Worm (Caenorhabditis elegans): ENCODE data around the gene npr-38.

Gene npr-38

DNA sequence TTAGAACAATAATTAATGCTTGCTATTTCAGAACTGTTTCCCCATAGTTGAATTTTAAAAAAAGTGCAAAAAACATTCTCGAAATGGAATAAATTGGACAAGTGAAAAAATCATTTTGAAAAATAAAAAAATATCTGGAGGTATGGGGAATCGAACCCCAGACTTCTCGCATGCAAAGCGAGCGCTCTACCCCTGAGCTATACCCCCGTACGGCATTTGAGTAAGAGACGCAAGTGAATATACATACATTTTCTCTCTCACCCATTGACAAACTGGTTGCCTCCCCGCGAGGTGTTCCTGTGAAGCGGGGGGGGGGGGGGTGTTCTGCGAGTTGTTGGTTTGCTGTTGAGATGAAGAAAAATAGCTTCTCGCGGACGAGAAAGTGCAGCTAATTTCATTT, 19.3 kb upstream of the npr-38 start (continued):
- TF ChIP-seq fkh-8 (tag; optimal IDR thresholded peaks at IDR 0.05) (peak; percentile 27), ceh-88 (GFP tag; IDR thresholded peaks at IDR 0.05) (0 out of 2 replicates have a peak, but pooled peaks have one; percentile 9), Y116A8C.19 (tag; optimal IDR thresholded peaks at IDR 0.05; ENCODE audit: borderline replicate concordance) (no peak), unc-130 (tag; optimal IDR thresholded peaks at IDR 0.05) (peak; percentile 19), egl-13 (tag; optimal IDR thresholded peaks at IDR 0.05) (peak; percentile 31), tbx-2 (tag; optimal IDR thresholded peaks at IDR 0.05) (peak; percentile 33), lin-15B (tag; optimal IDR thresholded peaks at IDR 0.05) (no peak), tlp-1 (tag; optimal IDR thresholded peaks at IDR 0.05) (no peak), blmp-1 (tag; optimal IDR thresholded peaks at IDR 0.05) (no peak), sptf-1 (tag; optimal IDR thresholded peaks at IDR 0.05) (no peak), egl-27 (tag; optimal IDR thresholded peaks at IDR 0.05) (no peak), unc-86 (tag; optimal IDR thresholded peaks at IDR 0.05) (no peak), lin-35 (GFP tag; optimal IDR thresholded peaks at IDR 0.05) (peak; percentile 12 to 52), ceh-90 (tag; optimal IDR thresholded peaks at IDR 0.05) (no peak), C16A3.4 (tag; optimal IDR thresholded peaks at IDR 0.05) (peak; percentile 36), lsy-2 (tag; optimal IDR thresholded peaks at IDR 0.05) (peak; percentile 7 to 40), sox-4 (tag; optimal IDR thresholded peaks at IDR 0.05) (no peak), zip-4 (GFP tag; optimal IDR thresholded peaks at IDR 0.05) (peak; percentile 17), unc-62 (GFP tag; optimal IDR thresholded peaks at IDR 0.05) (no peak), nhr-85 (tag) (peak; percentile 70), xbp-1 (tag; optimal IDR thresholded peaks at IDR 0.05) (peak; percentile 53)

DNA sequence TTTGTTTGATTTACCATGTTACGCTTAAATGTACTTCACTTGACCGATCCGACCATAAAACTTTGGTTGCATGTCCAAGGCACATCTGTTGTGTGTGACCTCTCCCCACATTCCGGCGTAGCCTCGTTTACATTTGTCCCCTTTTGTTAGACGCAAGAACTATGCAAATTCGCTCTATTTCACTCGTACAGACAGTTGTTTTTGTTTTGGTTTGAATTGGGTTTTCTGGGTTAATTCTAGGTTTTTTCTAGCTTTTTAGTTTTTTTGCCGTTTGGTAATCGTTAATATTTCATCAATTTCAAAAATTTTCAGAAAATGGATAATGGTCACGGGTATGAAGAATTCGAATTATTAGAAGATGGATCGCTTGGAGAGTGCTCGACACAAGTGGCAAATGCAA, 18.7 kb upstream of the npr-38 start, which contains the start of gene mom-1:
mom-1 (plus strand) TSS at position 301 of the 400 bp plus-strand sequence.
- no peak for TF ChIP-seq snpc-4 (tag; optimal IDR thresholded peaks at IDR 0.05)
- no peak for TF ChIP-seq blmp-1 (tag; optimal IDR thresholded peaks at IDR 0.05)
- TF ChIP-seq ztf-4 (tag; optimal IDR thresholded peaks at IDR 0.05): no peak
- TF ChIP-seq C16A3.4 (tag; optimal IDR thresholded peaks at IDR 0.05): no peak
- TF ChIP-seq lin-39 (tag; optimal IDR thresholded peaks at IDR 0.05): no peak
- no peak for TF ChIP-seq ceh-90 (tag; optimal IDR thresholded peaks at IDR 0.05)
- TF ChIP-seq zag-1 (tag; optimal IDR thresholded peaks at IDR 0.05): no peak

DNA sequence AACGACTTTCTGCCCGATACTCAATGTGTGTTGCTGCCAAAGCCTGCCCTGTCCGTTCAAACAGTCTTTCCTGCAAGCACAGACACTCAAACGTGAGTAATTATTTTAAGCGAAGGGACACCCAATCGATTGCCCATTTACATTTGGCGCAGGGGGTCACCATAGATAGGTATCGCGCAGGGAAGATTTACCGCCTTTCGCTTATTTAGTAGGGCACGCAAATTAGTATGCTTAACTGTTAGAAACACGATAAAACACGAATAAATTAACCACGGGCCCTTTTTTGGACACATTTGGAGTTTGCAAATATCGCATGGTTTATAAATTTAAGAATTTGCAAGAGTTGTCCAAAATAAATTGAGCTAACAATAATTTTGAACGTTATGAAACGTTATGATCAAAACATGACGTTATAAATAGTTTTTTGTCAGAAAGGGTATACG, 15.1 kb upstream of the npr-38 start:
- TF ChIP-seq fkh-10 (GFP tag; optimal IDR thresholded peaks at IDR 0.05) (peak; percentile 100), egl-27 (tag; optimal IDR thresholded peaks at IDR 0.05) (peak; percentile 88 to 97), dsc-1 (tag; optimal IDR thresholded peaks at IDR 0.05) (peak; percentile 100), fkh-4 (tag; optimal IDR thresholded peaks at IDR 0.05; ENCODE audit: borderline replicate concordance) (peak; percentile 92), ceh-63 (GFP tag; optimal IDR thresholded peaks at IDR 0.05) (peak; percentile 98), egl-13 (tag; optimal IDR thresholded peaks at IDR 0.05) (peak; percentile 99), F16B12.6 (tag; optimal IDR thresholded peaks at IDR 0.05) (peak; percentile 61), ztf-11 (tag; optimal IDR thresholded peaks at IDR 0.05) (peak; percentile 84 to 98), sptf-1 (tag; optimal IDR thresholded peaks at IDR 0.05) (no peak), nhr-47 (tag; optimal IDR thresholded peaks at IDR 0.05) (peak; percentile 100), mep-1 (tag; optimal IDR thresholded peaks at IDR 0.05) (peak; percentile 99), unc-86 (tag; optimal IDR thresholded peaks at IDR 0.05) (peak; percentile 98), unc-98 (GFP tag; IDR thresholded peaks at IDR 0.05) (peak; percentile 81), ztf-4 (tag; optimal IDR thresholded peaks at IDR 0.05) (peak; percentile 99), nhr-237 (tag; optimal IDR thresholded peaks at IDR 0.05) (peak; percentile 98), ama-1 (optimal IDR thresholded peaks at IDR 0.05) (peak; percentile 60), snpc-4 (tag; optimal IDR thresholded peaks at IDR 0.05) (peak; percentile 85), irx-1 (tag; optimal IDR thresholded peaks at IDR 0.05) (peak; percentile 99), tlp-1 (tag; optimal IDR thresholded peaks at IDR 0.05) (peak; percentile 33), lsy-2 (tag; optimal IDR thresholded peaks at IDR 0.05) (peak; percentile 94 to 95), ets-5 (GFP tag; IDR thresholded peaks at IDR 0.05) (no peak), lin-13 (GFP tag; optimal IDR thresholded peaks at IDR 0.05) (peak; percentile 95), blmp-1 (tag; optimal IDR thresholded peaks at IDR 0.05) (peak; percentile 54), nhr-76 (tag; optimal IDR thresholded peaks at IDR 0.05) (peak; percentile 97), nhr-84 (tag; optimal IDR thresholded peaks at IDR 0.05) (peak; percentile 52), sup-37 (GFP tag; optimal IDR thresholded peaks at IDR 0.05) (peak; percentile 97), nhr-12 (tag; optimal IDR thresholded peaks at IDR 0.05) (peak; percentile 85), snu-23 (GFP tag; optimal IDR thresholded peaks at IDR 0.05) (peak; percentile 100), zag-1 (tag; optimal IDR thresholded peaks at IDR 0.05) (peak; percentile 66), aly-2 (tag; optimal IDR thresholded peaks at IDR 0.05) (peak; percentile 94), hpl-2 (GFP tag; optimal IDR thresholded peaks at IDR 0.05) (peak; percentile 98), fos-1 (tag; optimal IDR thresholded peaks at IDR 0.05) (peak; percentile 99), xbp-1 (tag; optimal IDR thresholded peaks at IDR 0.05) (peak; percentile 99), vab-15 (tag; optimal IDR thresholded peaks at IDR 0.05) (peak; percentile 81), nhr-19 (GFP tag; conservative IDR thresholded peaks at IDR 0.05) (peak; percentile 98), ceh-90 (tag; optimal IDR thresholded peaks at IDR 0.05) (peak; percentile 55)
